Worm (Caenorhabditis elegans): Measurements from ENCODE around the gene msp-38.

Gene msp-38

ce11 chrIV:10143640-10144039, at the start of gene msp-38:
msp-38 (minus strand) TSS chrIV:10143740.
- TF ChIP-seq unc-62 (GFP tag; optimal IDR thresholded peaks at IDR 0.05) = no peak

- no peak for TF ChIP-seq unc-62 (GFP tag; optimal IDR thresholded peaks at IDR 0.05)
These were observed 48.0 kb upstream of the msp-38 start for ce11 chrIV:10191498-10191897.

- TF ChIP-seq unc-62 (GFP tag; optimal IDR thresholded peaks at IDR 0.05) = no peak
These were observed 47.0 kb upstream of the msp-38 start for ce11 chrIV:10190586-10190985.

ce11 chrIV:10188505-10188904, 45.0 kb upstream of the msp-38 start:
- no peak for TF ChIP-seq unc-62 (GFP tag; optimal IDR thresholded peaks at IDR 0.05)

DNA sequence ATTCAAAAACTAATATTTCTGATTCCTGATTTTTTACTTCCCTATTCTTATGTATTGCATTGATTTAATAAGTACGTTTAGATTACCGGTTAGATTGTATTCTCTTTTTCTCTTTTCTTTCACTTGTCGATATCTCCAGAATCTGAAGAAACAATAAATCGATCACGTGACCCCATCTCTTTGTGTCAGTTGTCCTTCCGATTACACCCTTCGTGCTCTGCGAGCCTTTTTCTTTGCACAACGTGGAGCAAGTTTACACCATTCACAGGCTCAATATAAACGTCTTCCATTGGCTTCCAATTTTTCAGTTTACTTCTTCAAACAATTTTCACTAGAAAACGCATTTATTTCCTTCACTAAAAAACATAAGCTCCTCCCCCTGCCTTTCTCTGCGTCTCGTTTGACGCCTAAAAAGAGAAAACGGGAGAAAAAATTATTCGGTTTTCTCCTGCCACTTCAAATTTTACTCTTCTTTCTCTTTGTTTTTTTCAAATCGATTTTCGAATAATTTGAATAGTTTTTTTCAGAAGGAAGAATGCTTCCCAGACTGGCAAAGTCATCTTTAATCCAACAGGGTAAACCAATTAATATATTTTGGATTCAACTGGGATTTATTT, 36.7 kb upstream of the msp-38 start, which contains the start of gene gta-1:
Gene gta-1 (plus strand): TSS at position 528 of the 617 bp plus-strand sequence.
- TF ChIP-seq unc-62 (GFP tag; optimal IDR thresholded peaks at IDR 0.05) = no peak

- no peak for TF ChIP-seq unc-62 (GFP tag; optimal IDR thresholded peaks at IDR 0.05)
These were observed 34.2 kb upstream of the msp-38 start, which contains the start of gene mspn-1 for ce11 chrIV:10177779-10178178. mspn-1 (plus strand) TSS chrIV:10177968.

DNA sequence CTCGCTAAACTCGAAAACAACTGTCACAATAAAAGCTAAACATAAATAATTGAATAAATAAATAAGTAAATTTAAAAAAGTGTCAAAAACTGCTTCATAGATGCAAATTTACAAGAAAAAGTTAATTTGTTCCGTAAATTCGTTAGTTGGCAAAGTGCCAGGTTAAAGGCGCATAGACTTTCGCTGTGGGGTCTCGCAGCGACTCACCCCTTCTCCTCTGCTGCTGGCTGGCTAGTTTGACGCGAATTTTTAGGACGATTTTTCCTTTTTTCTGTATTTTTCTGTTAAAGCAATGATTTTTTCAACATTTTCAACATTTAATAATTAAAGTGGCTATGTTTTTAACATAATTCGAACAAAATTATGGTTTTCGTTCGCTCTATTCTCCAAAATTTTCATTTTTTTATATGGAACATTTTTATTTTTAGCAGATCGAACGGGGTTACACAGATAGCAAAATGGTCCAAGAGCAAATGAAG, 32.8 kb upstream of the msp-38 start, which contains the start of gene rack-1:
Gene rack-1 (plus strand): TSS at position 429 of the 479 bp plus-strand sequence.
- no peak for TF ChIP-seq unc-62 (GFP tag; optimal IDR thresholded peaks at IDR 0.05)

DNA sequence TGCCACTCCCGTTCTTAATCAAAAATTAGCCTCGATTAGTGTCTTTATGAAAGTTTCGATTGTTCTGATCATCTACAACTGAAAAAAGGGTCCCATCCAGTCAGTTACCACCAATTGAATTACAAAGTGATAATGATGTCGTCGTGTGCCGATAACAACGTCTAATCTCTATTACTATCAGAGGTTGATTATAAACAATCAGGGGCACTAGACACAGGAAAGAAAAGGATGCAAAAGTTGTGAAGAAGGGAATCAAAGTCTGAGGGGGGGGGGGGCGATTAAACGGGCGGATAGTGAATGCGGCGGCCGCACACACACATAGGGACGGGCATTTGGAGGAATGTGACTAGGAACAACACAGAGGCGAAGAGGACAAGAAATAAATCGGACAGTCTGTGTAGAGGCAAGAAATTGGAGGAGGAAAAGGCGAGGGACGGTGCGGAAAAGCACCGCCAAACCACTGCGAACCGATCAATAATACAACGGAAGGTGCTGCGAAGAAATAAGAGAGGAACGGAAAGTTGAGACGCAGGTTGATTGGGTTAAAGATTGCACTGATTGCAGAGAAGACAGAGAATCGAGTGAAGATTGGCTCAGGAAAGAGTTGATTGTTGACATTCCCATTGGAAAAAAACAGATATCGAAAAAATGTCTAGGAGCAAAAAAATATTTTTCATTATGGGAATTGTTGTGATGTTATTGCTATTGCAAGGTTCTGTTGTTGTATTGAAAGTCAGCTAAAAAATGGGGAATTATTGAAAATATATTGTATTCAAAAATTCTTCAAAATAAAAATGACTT, 31.6 kb upstream of the msp-38 start:
- no peak for TF ChIP-seq unc-62 (GFP tag; optimal IDR thresholded peaks at IDR 0.05)

DNA sequence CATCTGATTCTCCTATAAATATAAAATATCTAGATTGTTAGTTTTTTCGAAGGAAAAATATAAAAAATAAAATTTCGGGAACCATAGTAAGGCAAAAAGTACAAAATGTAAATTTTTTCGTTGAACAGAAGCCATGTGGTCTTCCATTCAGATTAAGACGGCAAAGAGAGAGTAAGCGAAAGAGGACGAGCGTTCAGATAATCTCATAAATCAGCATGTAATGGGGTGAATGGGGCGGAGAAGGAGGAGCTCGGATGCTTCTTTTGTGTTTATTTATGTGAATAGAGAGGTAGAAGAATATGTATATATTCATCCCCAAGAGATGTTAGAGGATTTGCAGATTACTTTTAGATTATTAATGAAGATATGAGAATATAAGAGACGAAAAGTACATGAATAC, 30.8 kb upstream of the msp-38 start, which contains the start of gene pxf-1:
Gene pxf-1 (minus strand): TSS at position 14 of the 400 bp plus-strand sequence.
- no peak for TF ChIP-seq unc-62 (GFP tag; optimal IDR thresholded peaks at IDR 0.05)

DNA sequence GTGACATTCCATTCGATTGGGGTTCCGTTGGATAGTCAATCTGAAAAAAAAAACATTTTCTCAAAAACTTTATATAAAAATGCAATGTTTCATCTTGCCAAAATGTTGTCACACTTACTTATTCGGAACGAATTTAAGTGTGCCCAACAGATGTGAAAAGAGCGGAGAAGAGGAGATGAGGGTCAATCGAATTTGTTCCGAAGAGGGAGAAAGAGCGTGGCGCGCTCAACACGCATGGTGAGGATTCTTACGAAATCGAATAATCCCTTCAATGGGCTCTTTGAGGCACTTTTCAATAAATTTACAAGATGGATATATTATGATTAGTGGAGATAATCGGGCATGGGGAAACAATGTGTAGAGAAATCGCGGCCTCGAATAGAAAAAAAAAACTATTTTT, 27.3 kb upstream of the msp-38 start:
- no peak for TF ChIP-seq unc-62 (GFP tag; optimal IDR thresholded peaks at IDR 0.05)

- TF ChIP-seq unc-62 (GFP tag; optimal IDR thresholded peaks at IDR 0.05) = no peak
These were observed 20.5 kb upstream of the msp-38 start for ce11 chrIV:10164086-10164485.

DNA sequence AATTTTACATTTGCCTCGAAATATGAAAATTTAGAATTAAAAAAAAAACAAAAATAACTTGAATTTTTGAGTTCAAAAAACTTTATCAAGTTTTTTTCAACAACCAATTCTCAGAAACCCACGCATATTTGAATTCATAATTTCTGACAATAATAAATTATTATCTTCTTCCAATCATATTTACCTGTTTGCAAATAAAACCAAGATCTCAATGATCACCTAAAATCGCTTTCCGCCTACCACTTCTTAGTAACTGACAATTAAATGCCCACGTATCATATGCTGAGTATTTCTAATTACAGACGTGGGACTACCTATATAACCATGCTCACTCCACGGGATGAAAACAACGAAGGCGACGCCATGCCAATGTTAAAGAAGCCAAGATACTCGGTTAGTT, 18.2 kb upstream of the msp-38 start, which contains the start of gene pps-1:
Gene pps-1 (plus strand): TSS at position 301 of the 400 bp plus-strand sequence.
- TF ChIP-seq unc-62 (GFP tag; optimal IDR thresholded peaks at IDR 0.05) = no peak

DNA sequence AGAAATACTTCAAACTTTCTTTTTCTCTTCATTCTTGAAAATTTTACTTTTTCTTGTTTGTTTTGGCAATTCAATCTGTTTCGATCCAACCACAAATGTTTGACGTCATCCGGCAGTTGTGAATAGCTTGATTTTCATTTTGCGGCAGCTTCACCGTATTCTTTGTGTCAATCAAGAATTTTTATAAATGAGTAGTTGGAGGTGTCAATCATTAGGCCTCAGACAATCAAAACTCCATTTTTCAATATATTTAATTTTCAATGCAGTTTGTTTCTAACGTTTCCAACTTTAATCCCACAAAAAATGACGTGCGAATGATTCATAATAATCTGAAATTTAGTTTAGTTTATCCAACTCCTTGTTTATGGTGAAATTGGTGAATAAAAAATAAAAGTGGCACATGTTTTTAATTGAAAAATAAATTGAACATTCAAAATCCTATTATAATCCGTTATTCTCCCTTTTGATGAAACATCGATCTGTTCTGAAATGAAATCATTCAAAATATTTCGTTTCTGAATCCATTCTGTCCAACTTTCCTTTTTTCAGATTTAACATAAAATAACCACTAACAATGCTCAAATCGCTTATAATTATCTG, 14.0 kb upstream of the msp-38 start, which contains the start of gene ttr-53:
Gene ttr-53 (plus strand): TSS at position 550 of the 600 bp plus-strand sequence.
- TF ChIP-seq unc-62 (GFP tag; optimal IDR thresholded peaks at IDR 0.05) = no peak

ce11 chrIV:10157034-10157433, 13.5 kb upstream of the msp-38 start:
- no peak for TF ChIP-seq unc-62 (GFP tag; optimal IDR thresholded peaks at IDR 0.05)

ce11 chrIV:10155475-10155874, 11.9 kb upstream of the msp-38 start, which contains the start of gene ttr-54:
ttr-54 (plus strand) TSS chrIV:10155775.
- TF ChIP-seq unc-62 (GFP tag; optimal IDR thresholded peaks at IDR 0.05) = no peak

DNA sequence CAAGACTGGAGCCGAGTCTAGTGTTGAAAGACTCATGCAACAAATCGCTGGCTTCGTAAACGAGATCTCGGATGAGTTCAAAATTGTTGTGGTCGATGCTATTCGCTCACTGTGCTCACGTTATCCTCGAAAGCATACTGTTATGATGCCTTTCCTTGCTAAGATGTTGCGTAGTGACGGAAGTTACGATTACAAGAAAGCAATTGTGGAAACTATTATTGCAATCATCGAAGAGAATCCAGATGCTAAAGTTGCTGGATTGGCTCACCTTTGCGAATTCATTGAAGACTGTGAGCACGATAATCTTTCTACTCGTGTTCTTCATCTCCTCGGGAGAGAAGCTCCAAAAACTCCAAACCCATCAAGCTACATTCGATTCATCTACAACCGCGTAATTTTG, 9.9 kb upstream of the msp-38 start:
- no peak for TF ChIP-seq unc-62 (GFP tag; optimal IDR thresholded peaks at IDR 0.05)
